Worm (Caenorhabditis elegans) whole organism, L1 larva: ENCODE results near the gene nspe-8.
A peak's percentile ranks its signal among the peaks of the same experiment; 100 is the strongest.

Source experiments
- F16B12.6 ChIP-seq: fragments of 150-350 bp; optimal IDR thresholded peaks from 2 replicates; lab custom pipeline; 2014; ENCODE audit warnings: missing biosample characterization, missing genetic modification characterization
- ama-1 ChIP-seq: fragments of 150-350 bp; optimal IDR thresholded peaks from 2 replicates; lab custom pipeline; 2014
- blmp-1 ChIP-seq: fragments of 150-350 bp; optimal IDR thresholded peaks from 2 replicates; lab custom pipeline; 2014; ENCODE audit warnings: missing biosample characterization, missing genetic modification characterization
- ceh-82 ChIP-seq, 3 experiments: fragments of 150-350 bp in 1 of 3; sonication (generic microtip) in 2 of 3; optimal IDR thresholded peaks; 2 replicates each; lab custom pipeline; 2014 to 2017; ENCODE audit warnings: missing biosample characterization in 3 of 3, missing genetic modification characterization in 3 of 3
- dsc-1 ChIP-seq: sonication (generic microtip); optimal IDR thresholded peaks from 2 replicates; lab custom pipeline; 2016; ENCODE audit warnings: mild to moderate bottlenecking, missing genetic modification characterization, missing compliant biosample characterization
- efl-1 ChIP-seq, 4 experiments: fragments of 150-350 bp; optimal IDR thresholded peaks in 3 of 4; peaks in 1 of 4; 1 replicate in 1 of 4; 2 replicates in 3 of 4; lab custom pipeline; 2014; ENCODE audit warnings: missing biosample characterization in 2 of 4, missing genetic modification characterization in 2 of 4, missing genetic modification reagents in 2 of 4
- elt-3 ChIP-seq, 6 experiments: fragments of 150-350 bp in 1 of 6; sonication (generic microtip); optimal IDR thresholded peaks; 2 replicates each; lab custom pipeline; 2017 to 2018; ENCODE audit warnings: missing biosample characterization in 6 of 6, missing genetic modification characterization in 6 of 6, inconsistent platforms in 1 of 6
- grh-1 ChIP-seq: fragments of 200-800 bp; sonication (Bioruptor generic); IDR thresholded peaks from 2 replicates; pipeline ENCODE4 v1.3.6; 2022; ENCODE audit warnings: missing genetic modification reagents, missing genetic modification characterization, missing compliant biosample characterization
- hpl-2 ChIP-seq: fragments of 150-350 bp; optimal IDR thresholded peaks from 2 replicates; lab custom pipeline; 2014; ENCODE audit warnings: missing biosample characterization, missing genetic modification reagents, missing genetic modification characterization
- lin-13 ChIP-seq: fragments of 150-350 bp; optimal IDR thresholded peaks from 2 replicates; lab custom pipeline; 2014; ENCODE audit warnings: missing biosample characterization, missing genetic modification reagents, missing genetic modification characterization
- lin-14 ChIP-seq: fragments of 200-800 bp; sonication (Bioruptor generic); optimal IDR thresholded peaks from 2 replicates; lab custom pipeline; 2018; ENCODE audit warnings: mild to moderate bottlenecking, missing genetic modification characterization, moderate library complexity, missing compliant biosample characterization
- lin-15B ChIP-seq: fragments of 150-350 bp; sonication (generic microtip); optimal IDR thresholded peaks from 3 replicates; lab custom pipeline; 2014; ENCODE audit warnings: missing biosample characterization, missing genetic modification characterization
- lin-35 ChIP-seq, 2 experiments: fragments of 150-350 bp; optimal IDR thresholded peaks; 2 replicates each; lab custom pipeline; 2014; ENCODE audit warnings: missing biosample characterization in 2 of 2, missing genetic modification characterization in 2 of 2, missing genetic modification reagents in 2 of 2
- lir-3 ChIP-seq: sonication (generic microtip); optimal IDR thresholded peaks from 2 replicates; lab custom pipeline; 2016; ENCODE audit warnings: mild to moderate bottlenecking, missing genetic modification characterization, moderate library complexity, missing compliant biosample characterization; ENCODE audit not compliant: poor library complexity
- lsy-2 ChIP-seq, 2 experiments: fragments of 150-350 bp; optimal IDR thresholded peaks; 2 replicates each; lab custom pipeline; 2014; ENCODE audit warnings: missing biosample characterization in 2 of 2, missing genetic modification characterization in 2 of 2
- mab-9 ChIP-seq: fragments of 200-800 bp; sonication (Bioruptor generic); IDR thresholded peaks from 2 replicates; pipeline ENCODE4 v1.3.6; 2022; ENCODE audit warnings: missing genetic modification reagents, missing genetic modification characterization, missing compliant biosample characterization
- mdl-1 ChIP-seq, 2 experiments: fragments of 150-350 bp; optimal IDR thresholded peaks; 2 replicates each; lab custom pipeline; 2014 to 2017; ENCODE audit warnings: missing biosample characterization in 2 of 2, missing genetic modification characterization in 2 of 2, inconsistent platforms in 1 of 2
- mep-1 ChIP-seq: fragments of 150-350 bp; optimal IDR thresholded peaks from 2 replicates; lab custom pipeline; 2014; ENCODE audit warnings: missing biosample characterization, missing genetic modification characterization
- nhr-12 ChIP-seq: sonication (generic microtip); optimal IDR thresholded peaks from 2 replicates; lab custom pipeline; 2017; ENCODE audit warnings: missing biosample characterization, missing genetic modification characterization
- nhr-19 ChIP-seq: fragments of 200-800 bp; sonication (Bioruptor generic); conservative IDR thresholded peaks from 2 replicates; pipeline ENCODE4 v1.3.6; 2022; ENCODE audit warnings: missing genetic modification characterization, missing compliant biosample characterization
- nhr-20 ChIP-seq: sonication (generic microtip); optimal IDR thresholded peaks from 2 replicates; lab custom pipeline; 2016; ENCODE audit warnings: mild to moderate bottlenecking, missing genetic modification characterization, missing compliant biosample characterization
- nhr-47 ChIP-seq: sonication (generic microtip); optimal IDR thresholded peaks from 2 replicates; lab custom pipeline; 2016; ENCODE audit warnings: mild to moderate bottlenecking, missing genetic modification characterization, moderate library complexity, missing compliant biosample characterization
- nhr-85 ChIP-seq: sonication (generic microtip); peaks from one replicate; lab custom pipeline; 2016; ENCODE audit warnings: missing genetic modification characterization, inconsistent platforms, missing compliant biosample characterization
- nhr-90 ChIP-seq: sonication (generic microtip); optimal IDR thresholded peaks from 2 replicates; lab custom pipeline; 2016; ENCODE audit warnings: mild to moderate bottlenecking, missing genetic modification characterization, missing compliant biosample characterization; ENCODE audit not compliant: poor library complexity
- pqm-1 ChIP-seq: sonication (generic microtip); optimal IDR thresholded peaks from 3 replicates; lab custom pipeline; 2017; ENCODE audit warnings: missing biosample characterization, missing genetic modification characterization
- rnt-1 ChIP-seq: sonication (generic microtip); optimal IDR thresholded peaks from 2 replicates; lab custom pipeline; 2016; ENCODE audit warnings: mild to moderate bottlenecking, missing genetic modification characterization, moderate library complexity, missing compliant biosample characterization
- skn-1 ChIP-seq: fragments of 150-350 bp; optimal IDR thresholded peaks from 2 replicates; lab custom pipeline; 2014; ENCODE audit warnings: missing biosample characterization, missing genetic modification characterization
- snu-23 ChIP-seq: sonication (generic microtip); optimal IDR thresholded peaks from 2 replicates; lab custom pipeline; 2016; ENCODE audit warnings: missing genetic modification characterization, missing compliant biosample characterization
- sptf-1 ChIP-seq: fragments of 150-350 bp; optimal IDR thresholded peaks from 2 replicates; lab custom pipeline; 2014; ENCODE audit warnings: missing biosample characterization, missing genetic modification characterization
- sup-37 ChIP-seq: fragments of 200-800 bp; sonication (Bioruptor generic); optimal IDR thresholded peaks from 2 replicates; lab custom pipeline; 2018; ENCODE audit warnings: mild to moderate bottlenecking, missing genetic modification characterization, missing compliant biosample characterization
- tbx-2 ChIP-seq: sonication (generic microtip); optimal IDR thresholded peaks from 2 replicates; lab custom pipeline; 2016; ENCODE audit warnings: missing genetic modification characterization, missing compliant biosample characterization
- tlp-1 ChIP-seq: fragments of 150-350 bp; optimal IDR thresholded peaks from 2 replicates; lab custom pipeline; 2014; ENCODE audit warnings: missing biosample characterization, missing genetic modification characterization
- unc-30 ChIP-seq: sonication (generic microtip); optimal IDR thresholded peaks from 2 replicates; lab custom pipeline; 2017; ENCODE audit warnings: missing biosample characterization, missing genetic modification characterization
- vab-15 ChIP-seq: sonication (generic microtip); optimal IDR thresholded peaks from 2 replicates; lab custom pipeline; 2017; ENCODE audit warnings: missing genotype, mild to moderate bottlenecking, missing genetic modification characterization, missing compliant biosample characterization
- xbp-1 ChIP-seq: sonication (generic microtip); optimal IDR thresholded peaks from 2 replicates; lab custom pipeline; 2016; ENCODE audit warnings: missing genetic modification characterization, missing compliant biosample characterization
- zip-4 ChIP-seq: fragments of 200-800 bp; sonication (Bioruptor generic); optimal IDR thresholded peaks from 2 replicates; lab custom pipeline; 2018; ENCODE audit warnings: mild to moderate bottlenecking, missing genetic modification characterization, moderate library complexity, missing compliant biosample characterization
- ztf-11 ChIP-seq, 2 experiments: sonication (generic microtip); optimal IDR thresholded peaks; 2 replicates each; lab custom pipeline; 2016 to 2017; ENCODE audit warnings: missing genetic modification characterization in 2 of 2, missing biosample characterization in 1 of 2, missing compliant biosample characterization in 1 of 2
- ztf-4 ChIP-seq: fragments of 150-350 bp; optimal IDR thresholded peaks from 2 replicates; lab custom pipeline; 2014; ENCODE audit warnings: missing biosample characterization, missing genetic modification characterization

Gene nspe-8

DNA sequence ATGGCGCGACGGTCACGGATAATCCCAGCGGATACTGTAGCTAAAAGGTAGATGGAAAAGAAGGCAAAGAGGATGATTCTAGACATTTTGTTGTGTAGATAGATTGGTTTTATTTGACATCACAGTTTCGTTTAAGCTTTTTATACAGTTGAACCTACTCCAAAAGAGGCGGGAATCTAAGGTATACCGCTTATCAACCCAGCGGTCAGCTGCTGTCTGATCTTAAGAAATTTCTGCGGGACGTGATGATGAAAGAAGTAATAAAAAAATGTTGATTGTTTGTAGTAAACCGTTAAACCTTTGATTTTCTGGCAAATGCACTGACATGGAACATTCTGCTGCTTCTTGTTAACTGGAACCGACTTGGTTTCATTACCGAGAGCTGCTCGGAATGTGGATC is 5.7 kb downstream of the nspe-8 start, which contains the start of gene nspe-6:
Gene nspe-6 (minus strand): TSS at position 101 of the 400 bp plus-strand sequence.
- TF ChIP-seq rnt-1 (tag; lab: Kevin White, UChicago) = no peak
- peak; percentile 47 for TF ChIP-seq nhr-85 (tag; lab: Kevin White, UChicago)

ce11 chrII:12615413-12615812 is 6.3 kb downstream of the nspe-8 start:
- TF ChIP-seq mdl-1 (tag; optimal IDR thresholded peaks at IDR 0.05; lab: Kevin White, UChicago) (peak in 1 of 2 experiments; percentile 42), ama-1 (no peak), lin-14 (peak; percentile 36), elt-3 (tag; optimal IDR thresholded peaks at IDR 0.05; lab: Kevin White, UChicago) (peak in 5 of 6 experiments; percentile 2 to 88 (median 44)), nhr-85 (tag; lab: Kevin White, UChicago) (peak; percentile 78), efl-1 (optimal IDR thresholded peaks at IDR 0.05; lab: Kevin White, UChicago) (no peak), efl-1 (GFP tag; optimal IDR thresholded peaks at IDR 0.05 in 1 of 2; lab: Kevin White, UChicago) (peak in 1 of 2 experiments; percentile 33), nhr-19 (GFP tag; lab: Robert Waterston, UW) (0 out of 2 replicates have a peak, but pooled peaks have one; percentile 23), skn-1 (tag; lab: Kevin White, UChicago) (no peak), snu-23 (GFP tag; lab: Kevin White, UChicago) (peak; percentile 32), lin-35 (GFP tag; optimal IDR thresholded peaks at IDR 0.05; lab: Kevin White, UChicago) (peak in 1 of 2 experiments; percentile 36), tbx-2 (tag; lab: Kevin White, UChicago) (peak; percentile 21), lir-3 (tag; lab: Kevin White, UChicago) (no peak), xbp-1 (no peak), nhr-90 (tag; lab: Kevin White, UChicago) (peak; percentile 31), nhr-20 (tag; lab: Kevin White, UChicago) (peak; percentile 80), blmp-1 (tag; lab: Kevin White, UChicago) (peak; percentile 50), nhr-47 (tag; lab: Kevin White, UChicago) (peak; percentile 32)

ce11 chrII:12612218-12612617 is 9.5 kb downstream of the nspe-8 start, which contains the start of gene nspe-4:
Gene nspe-4, plus strand, starts transcription at chrII:12612518.
- TF ChIP-seq lin-13 (GFP tag; lab: Kevin White, UChicago) (no peak), ztf-11 (tag; optimal IDR thresholded peaks at IDR 0.05; lab: Kevin White, UChicago) (no peak), lin-15B (no peak), nhr-47 (tag; lab: Kevin White, UChicago) (no peak), lin-14 (no peak), F16B12.6 (no peak), pqm-1 (tag; lab: Kevin White, UChicago) (no peak), ztf-4 (tag; lab: Kevin White, UChicago) (no peak), nhr-19 (GFP tag; lab: Robert Waterston, UW) (no peak), nhr-12 (no peak), nhr-20 (tag; lab: Kevin White, UChicago) (no peak), dsc-1 (no peak), hpl-2 (GFP tag; lab: Kevin White, UChicago) (no peak), tlp-1 (tag; lab: Kevin White, UChicago) (no peak), xbp-1 (no peak), lsy-2 (tag; optimal IDR thresholded peaks at IDR 0.05; lab: Kevin White, UChicago) (no peak), unc-30 (tag; lab: Kevin White, UChicago) (no peak), mep-1 (tag; lab: Kevin White, UChicago) (no peak)

ce11 chrII:12608653-12609052 is 13.1 kb downstream of the nspe-8 start, which contains the start of gene Y38E10A.9:
Gene Y38E10A.9, plus strand, starts transcription at chrII:12608953.
- TF ChIP-seq sptf-1 (no peak), sup-37 (GFP tag; lab: Kevin White, UChicago) (no peak), unc-30 (tag; lab: Kevin White, UChicago) (no peak), zip-4 (GFP tag; lab: Kevin White, UChicago) (no peak), nhr-47 (tag; lab: Kevin White, UChicago) (no peak), grh-1 (no peak), mab-9 (GFP tag; lab: Robert Waterston, UW) (no peak), elt-3 (tag; optimal IDR thresholded peaks at IDR 0.05; lab: Kevin White, UChicago) (no peak), ceh-82 (tag; optimal IDR thresholded peaks at IDR 0.05; lab: Kevin White, UChicago) (no peak), hpl-2 (GFP tag; lab: Kevin White, UChicago) (no peak), vab-15 (tag; lab: Kevin White, UChicago) (no peak), ztf-11 (tag; optimal IDR thresholded peaks at IDR 0.05; lab: Kevin White, UChicago) (no peak)
